Worm (Caenorhabditis elegans): ENCODE measurements around the gene pqn-83.

Gene pqn-83

DNA sequence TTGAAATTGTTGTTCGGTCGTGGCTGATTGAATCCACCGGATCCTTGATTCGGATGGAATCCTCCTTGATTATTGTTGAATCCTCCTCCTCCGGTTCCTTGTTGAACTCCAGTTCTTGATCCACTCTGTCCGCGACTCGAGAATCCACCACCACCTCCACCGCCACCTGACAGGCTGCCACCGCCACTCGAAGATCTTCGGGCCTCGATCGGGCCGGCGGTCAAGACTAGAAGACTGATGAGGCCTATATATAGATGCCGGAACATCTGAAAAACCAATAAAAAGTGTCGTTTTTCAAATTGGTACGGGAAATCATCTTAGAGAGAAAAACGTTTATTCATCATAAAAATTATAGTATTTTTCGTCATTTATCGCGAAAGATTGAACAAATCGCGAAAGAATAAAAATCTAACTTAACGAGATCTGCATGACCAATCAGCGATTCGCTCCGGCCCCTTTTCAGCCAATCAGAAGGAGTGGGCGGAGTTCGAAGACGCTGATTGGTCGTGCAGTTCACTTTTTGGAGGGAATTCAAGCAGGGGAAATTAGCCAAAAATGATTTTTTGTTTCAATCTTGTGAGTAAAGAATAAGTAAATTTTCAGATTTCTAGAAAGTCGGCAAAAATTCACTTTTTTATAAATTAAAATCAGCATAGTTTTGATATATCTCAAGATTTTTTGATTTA is at the start of gene pqn-83:
TSS of gene pqn-83 (minus strand) at position 272 of the 686 bp plus-strand sequence.
- TF ChIP-seq dao-5 (tag; optimal IDR thresholded peaks at IDR 0.05) (no peak), W03F9.2 (tag; optimal IDR thresholded peaks at IDR 0.05) (no peak), him-1 (tag; optimal IDR thresholded peaks at IDR 0.05) (no peak)

ce11 chrIII:13139301-13139700 is 40.0 kb upstream of the pqn-83 start, which contains the start of gene bre-2:
Gene bre-2, minus strand, starts transcription at chrIII:13139626.
- TF ChIP-seq W03F9.2 (tag; optimal IDR thresholded peaks at IDR 0.05) = no peak
- TF ChIP-seq him-1 (tag; optimal IDR thresholded peaks at IDR 0.05) = no peak
- no peak for TF ChIP-seq dao-5 (tag; optimal IDR thresholded peaks at IDR 0.05)

- TF ChIP-seq him-1 (tag; optimal IDR thresholded peaks at IDR 0.05) = no peak
- no peak for TF ChIP-seq dao-5 (tag; optimal IDR thresholded peaks at IDR 0.05)
- no peak for TF ChIP-seq W03F9.2 (tag; optimal IDR thresholded peaks at IDR 0.05)
Observed at ce11 chrIII:13131220-13131619, 32.0 kb upstream of the pqn-83 start.

DNA sequence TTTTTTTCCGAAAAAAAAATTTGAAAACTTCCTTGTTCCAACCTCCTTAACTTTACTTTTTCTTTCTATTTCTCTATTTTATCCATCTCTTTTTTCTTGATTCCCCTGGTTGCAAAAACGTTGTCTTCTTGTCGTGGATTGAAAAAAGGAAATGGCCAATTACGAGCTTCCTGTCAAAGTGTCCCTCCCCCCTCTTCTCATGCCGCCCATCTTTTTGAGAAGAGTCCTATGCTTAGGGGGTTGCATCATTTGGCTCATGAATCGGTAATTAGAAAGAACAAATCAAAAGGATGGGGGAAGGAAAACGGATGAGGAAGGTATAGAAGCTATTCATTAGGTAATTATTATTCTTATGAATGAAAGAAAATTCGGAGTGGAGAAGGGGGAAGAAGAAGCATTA is 27.9 kb upstream of the pqn-83 start:
- TF ChIP-seq dao-5 (tag; optimal IDR thresholded peaks at IDR 0.05) (no peak), him-1 (tag; optimal IDR thresholded peaks at IDR 0.05) (no peak), W03F9.2 (tag; optimal IDR thresholded peaks at IDR 0.05) (no peak)

DNA sequence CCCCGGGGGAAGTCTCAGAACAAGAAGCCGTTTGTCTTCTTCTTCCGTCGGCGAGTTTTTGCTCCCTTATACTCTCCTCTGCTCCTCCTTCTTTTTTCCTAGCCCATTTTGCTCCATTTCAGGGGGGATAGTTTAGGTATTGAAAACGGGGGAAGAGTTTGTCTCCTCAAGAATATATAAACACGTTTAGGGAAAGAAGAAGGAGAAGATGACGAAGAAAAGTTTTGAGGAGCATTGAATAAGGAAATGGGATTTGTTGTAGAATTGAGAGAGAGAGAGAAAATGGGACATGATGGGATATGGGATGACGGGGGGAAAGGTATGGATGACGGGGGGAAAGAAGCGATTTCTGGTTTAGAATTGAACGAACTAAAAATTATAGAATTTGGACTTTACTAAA is 24.2 kb upstream of the pqn-83 start:
- TF ChIP-seq W03F9.2 (tag; optimal IDR thresholded peaks at IDR 0.05) = no peak
- no peak for TF ChIP-seq dao-5 (tag; optimal IDR thresholded peaks at IDR 0.05)
- TF ChIP-seq him-1 (tag; optimal IDR thresholded peaks at IDR 0.05) = no peak

ce11 chrIII:13119520-13119919 is 20.3 kb upstream of the pqn-83 start, which contains the start of gene zig-8:
Gene zig-8, plus strand, starts transcription at chrIII:13119820.
- no peak for TF ChIP-seq W03F9.2 (tag; optimal IDR thresholded peaks at IDR 0.05)
- TF ChIP-seq dao-5 (tag; optimal IDR thresholded peaks at IDR 0.05) = no peak
- TF ChIP-seq him-1 (tag; optimal IDR thresholded peaks at IDR 0.05) = no peak

- TF ChIP-seq dao-5 (tag; optimal IDR thresholded peaks at IDR 0.05) = no peak
- TF ChIP-seq W03F9.2 (tag; optimal IDR thresholded peaks at IDR 0.05) = no peak
- TF ChIP-seq him-1 (tag; optimal IDR thresholded peaks at IDR 0.05) = no peak
Observed at ce11 chrIII:13118460-13118859, 19.2 kb upstream of the pqn-83 start.

DNA sequence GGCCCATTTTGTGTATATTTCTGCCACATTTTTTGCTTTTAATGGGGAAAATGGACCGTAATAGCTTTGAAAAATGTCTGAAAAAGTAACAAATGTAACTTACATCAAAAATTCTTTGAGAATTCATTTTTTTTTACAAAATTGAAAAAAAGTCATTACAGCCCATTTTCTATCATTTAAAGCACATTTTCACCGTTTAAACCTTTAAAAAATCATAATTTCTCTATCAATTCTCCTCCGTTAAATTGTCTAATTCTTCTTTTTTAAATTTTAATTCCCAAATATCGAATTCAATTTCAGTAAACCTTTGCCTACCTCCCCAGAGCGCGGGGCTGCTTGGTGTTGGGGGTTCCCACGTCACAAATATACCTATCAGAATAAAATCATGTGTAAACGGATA is 8.0 kb upstream of the pqn-83 start, which contains the start of gene dhhc-8:
TSS of gene dhhc-8 (plus strand) at position 301 of the 400 bp plus-strand sequence.
- TF ChIP-seq him-1 (tag; optimal IDR thresholded peaks at IDR 0.05) = no peak
- no peak for TF ChIP-seq dao-5 (tag; optimal IDR thresholded peaks at IDR 0.05)
- no peak for TF ChIP-seq W03F9.2 (tag; optimal IDR thresholded peaks at IDR 0.05)

ce11 chrIII:13105911-13106310 is 6.7 kb upstream of the pqn-83 start:
- TF ChIP-seq dao-5 (tag; optimal IDR thresholded peaks at IDR 0.05) (no peak), W03F9.2 (tag; optimal IDR thresholded peaks at IDR 0.05) (no peak), him-1 (tag; optimal IDR thresholded peaks at IDR 0.05) (no peak)

DNA sequence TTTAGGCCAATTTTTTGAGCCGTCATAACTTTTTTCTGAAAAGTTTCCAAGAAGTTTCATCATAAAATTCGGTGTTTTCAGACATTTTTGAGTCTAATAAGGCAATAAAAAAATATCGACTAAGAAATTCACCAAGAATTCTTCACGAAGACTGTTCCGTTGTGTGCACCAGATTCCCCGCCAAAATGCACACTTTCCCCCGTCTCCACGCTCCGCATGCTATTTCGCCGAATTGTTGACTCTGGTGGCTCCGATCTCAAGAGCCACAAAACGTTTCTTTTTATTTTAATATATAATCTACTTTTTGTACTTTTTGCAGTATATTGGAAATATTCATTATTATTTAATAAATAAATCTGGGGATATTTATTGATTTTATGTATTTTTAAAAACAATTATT is 6.2 kb upstream of the pqn-83 start:
- no peak for TF ChIP-seq W03F9.2 (tag; optimal IDR thresholded peaks at IDR 0.05)
- no peak for TF ChIP-seq him-1 (tag; optimal IDR thresholded peaks at IDR 0.05)
- TF ChIP-seq dao-5 (tag; optimal IDR thresholded peaks at IDR 0.05) = no peak

ce11 chrIII:13104410-13104809 is 5.1 kb upstream of the pqn-83 start:
- TF ChIP-seq W03F9.2 (tag; optimal IDR thresholded peaks at IDR 0.05) (peak; percentile 17), dao-5 (tag; optimal IDR thresholded peaks at IDR 0.05) (no peak), him-1 (tag; optimal IDR thresholded peaks at IDR 0.05) (no peak)

DNA sequence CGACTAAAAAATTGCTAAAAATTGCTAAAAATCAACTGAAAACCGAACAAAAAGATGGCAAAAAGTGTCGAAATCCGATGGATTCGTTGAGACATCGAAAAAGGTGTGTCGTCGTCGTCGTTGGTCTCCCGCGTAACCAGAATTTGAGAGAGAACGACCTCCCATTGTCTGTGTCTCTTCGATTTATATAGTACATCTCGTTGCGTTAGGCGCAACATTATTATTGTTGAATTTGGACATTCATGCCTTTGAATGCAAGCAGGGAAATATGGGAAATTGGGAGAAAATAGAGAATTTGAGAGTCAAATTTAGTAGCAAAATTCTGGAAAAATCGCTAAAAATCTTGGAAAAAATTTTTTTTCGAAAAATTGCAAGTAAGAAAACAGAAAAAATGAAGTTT is 4.7 kb upstream of the pqn-83 start:
- TF ChIP-seq W03F9.2 (tag; optimal IDR thresholded peaks at IDR 0.05) (no peak), dao-5 (tag; optimal IDR thresholded peaks at IDR 0.05) (no peak), him-1 (tag; optimal IDR thresholded peaks at IDR 0.05) (no peak)

ce11 chrIII:13101070-13101469 is 1.8 kb upstream of the pqn-83 start:
- TF ChIP-seq him-1 (tag; optimal IDR thresholded peaks at IDR 0.05) = no peak
- TF ChIP-seq dao-5 (tag; optimal IDR thresholded peaks at IDR 0.05) = no peak
- no peak for TF ChIP-seq W03F9.2 (tag; optimal IDR thresholded peaks at IDR 0.05)

DNA sequence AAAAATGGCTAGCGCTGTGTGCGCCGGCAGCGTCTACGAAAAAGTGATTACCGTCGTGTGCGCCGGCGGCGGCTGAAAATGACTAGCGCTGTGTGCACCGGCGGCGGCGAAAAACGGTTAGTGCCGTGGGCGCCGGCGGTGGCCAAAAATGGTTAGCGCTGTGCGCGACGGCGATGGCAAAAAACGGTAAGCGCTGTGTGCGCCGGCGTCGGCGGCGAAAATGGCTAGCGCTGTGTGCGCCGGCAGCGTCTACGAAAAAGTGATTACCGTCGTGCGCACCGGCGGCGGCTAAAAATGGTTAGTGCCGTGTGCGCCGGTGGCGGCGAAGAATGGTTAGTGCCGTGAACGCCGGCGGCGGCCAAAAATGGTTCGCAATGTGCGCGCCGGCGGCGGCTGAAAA is 6.9 kb downstream of the pqn-83 start:
- TF ChIP-seq him-1 (tag; optimal IDR thresholded peaks at IDR 0.05) (no peak), dao-5 (tag; optimal IDR thresholded peaks at IDR 0.05) (no peak), W03F9.2 (tag; optimal IDR thresholded peaks at IDR 0.05) (no peak)

ce11 chrIII:13091072-13091538 is 8.2 kb downstream of the pqn-83 start, which contains the start of gene Y39E4B.13:
Gene Y39E4B.13, plus strand, starts transcription at chrIII:13091122.
- TF ChIP-seq W03F9.2 (tag; optimal IDR thresholded peaks at IDR 0.05) = no peak
- no peak for TF ChIP-seq dao-5 (tag; optimal IDR thresholded peaks at IDR 0.05)
- TF ChIP-seq him-1 (tag; optimal IDR thresholded peaks at IDR 0.05) = no peak
